Worm (Caenorhabditis elegans) whole organism, L2 larva: ENCODE results near the gene grl-8.

ENCODE experiments used
- ceh-82 ChIP-seq: fragments of 150-350 bp; optimal IDR thresholded peaks from 2 replicates; lab custom pipeline; 2014; ENCODE audit warnings: missing biosample characterization, missing genetic modification characterization
- elt-3 ChIP-seq: sonication (generic microtip); optimal IDR thresholded peaks from 2 replicates; lab custom pipeline; 2017; ENCODE audit warnings: missing biosample characterization, missing genetic modification characterization
- fos-1 ChIP-seq: fragments of 150-350 bp; optimal IDR thresholded peaks from 2 replicates; lab custom pipeline; 2014; ENCODE audit warnings: missing biosample characterization, missing genetic modification characterization
- lin-13 ChIP-seq: fragments of 150-350 bp; optimal IDR thresholded peaks from 2 replicates; lab custom pipeline; 2014; ENCODE audit warnings: missing biosample characterization, missing genetic modification reagents, missing genetic modification characterization
- unc-55 ChIP-seq: fragments of 150-350 bp; sonication (generic microtip); optimal IDR thresholded peaks from 3 replicates; lab custom pipeline; 2014; ENCODE audit warnings: missing biosample characterization, missing genetic modification reagents, missing genetic modification characterization
- unc-62 ChIP-seq: fragments of 150-350 bp; optimal IDR thresholded peaks from 2 replicates; lab custom pipeline; 2014; ENCODE audit warnings: missing biosample characterization, missing genetic modification reagents, missing genetic modification characterization

- TF ChIP-seq lin-13 (GFP tag; lab: Kevin White, UChicago), result no peak
- TF ChIP-seq fos-1 (tag; lab: Kevin White, UChicago), result no peak
- no peak for TF ChIP-seq unc-62 (GFP tag; lab: Kevin White, UChicago)
- TF ChIP-seq elt-3, result no peak
- no peak for TF ChIP-seq ceh-82 (tag; lab: Kevin White, UChicago)
- no peak for TF ChIP-seq unc-55
Observed at ce11 chrV:6767576-6767975, 34.7 kb upstream of the grl-8 start.
